Worm (Caenorhabditis elegans): ENCODE results near the gene F52H3.11.

DNA sequence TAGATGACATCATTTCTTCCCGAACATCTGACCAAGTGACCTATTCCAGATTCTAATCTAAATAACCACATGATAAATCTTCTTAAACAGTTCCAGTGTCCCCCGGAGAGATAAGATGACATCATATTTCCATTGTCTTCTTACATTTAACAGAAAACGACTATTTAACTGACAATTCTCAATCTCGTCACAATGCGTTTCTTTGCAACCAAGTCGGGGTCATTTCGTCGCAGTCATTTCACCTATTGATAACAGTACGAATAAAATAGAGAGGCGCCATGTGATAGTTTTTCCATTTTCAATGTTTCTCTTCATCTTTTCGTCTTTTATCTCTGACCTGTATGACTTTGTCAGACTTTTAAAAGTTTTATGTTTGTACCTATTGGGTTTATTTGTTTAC is 15.9 kb downstream of the F52H3.11 start:
- TF ChIP-seq ztf-29 (GFP tag; IDR thresholded peaks at IDR 0.05): no peak
- TF ChIP-seq ref-1 (GFP tag; conservative IDR thresholded peaks at IDR 0.05): no peak
- TF ChIP-seq tab-1 (GFP tag; IDR thresholded peaks at IDR 0.05): no peak
- no peak for TF ChIP-seq klf-2 (GFP tag; conservative IDR thresholded peaks at IDR 0.05)
- TF ChIP-seq med-1 (GFP tag; optimal IDR thresholded peaks at IDR 0.05; ENCODE audit: insufficient read depth): no peak
- no peak for TF ChIP-seq flt-1 (GFP tag; IDR thresholded peaks at IDR 0.05)
- TF ChIP-seq T22C8.4 (GFP tag; IDR thresholded peaks at IDR 0.05): no peak
- no peak for TF ChIP-seq ztf-23 (GFP tag; IDR thresholded peaks at IDR 0.05)
